Worm (Caenorhabditis elegans): ENCODE results near the gene fipp-1.
"Not testable (repeated sequence)": the region's sequence is repeated elsewhere in the genome, so short reads cannot be mapped to it uniquely, and the experiment has no call there.

fipp-1 gene

ce11 chrV:4325415-4325814, 46.2 kb upstream of the fipp-1 start, which contains the start of gene nhr-125:
nhr-125 (minus strand) TSS chrV:4325515.
- TF ChIP-seq efl-3 (GFP tag; optimal IDR thresholded peaks at IDR 0.05) (no peak), C34B4.2 (tag; optimal IDR thresholded peaks at IDR 0.05) (no peak), mdl-1 (tag; optimal IDR thresholded peaks at IDR 0.05) (no peak)

- TF ChIP-seq nhr-19 (GFP tag; conservative IDR thresholded peaks at IDR 0.05) (peak; percentile 18; the same call in 1 of the 2 replicates), lir-3 (tag; optimal IDR thresholded peaks at IDR 0.05; ENCODE audit: poor library complexity) (no peak), mep-1 (tag; optimal IDR thresholded peaks at IDR 0.05) (no peak), nhr-71 (tag; optimal IDR thresholded peaks at IDR 0.05) (peak; percentile 53), ztf-11 (tag; optimal IDR thresholded peaks at IDR 0.05) (no peak), rnt-1 (tag; optimal IDR thresholded peaks at IDR 0.05) (peak; percentile 58), nhr-20 (tag; optimal IDR thresholded peaks at IDR 0.05) (peak; percentile 44), lin-14 (GFP tag; optimal IDR thresholded peaks at IDR 0.05) (peak; percentile 34), nhr-11 (tag; optimal IDR thresholded peaks at IDR 0.05) (peak; percentile 13), ceh-82 (tag; optimal IDR thresholded peaks at IDR 0.05) (no peak), vab-15 (tag; optimal IDR thresholded peaks at IDR 0.05) (no peak)
Observed at ce11 chrV:4326841-4327240, 44.8 kb upstream of the fipp-1 start, which contains the start of gene D2063.1. D2063.1 (plus strand) TSS chrV:4327121.

- TF ChIP-seq unc-62 (GFP tag; optimal IDR thresholded peaks at IDR 0.05) (no peak), nhr-84 (tag; optimal IDR thresholded peaks at IDR 0.05) (no peak), nhr-28 (tag; optimal IDR thresholded peaks at IDR 0.05) (no peak), ceh-82 (tag; optimal IDR thresholded peaks at IDR 0.05) (no peak), hlh-17 (GFP tag; optimal IDR thresholded peaks at IDR 0.05; ENCODE audit: borderline replicate concordance) (no peak), lir-3 (tag; optimal IDR thresholded peaks at IDR 0.05; ENCODE audit: poor library complexity) (no peak), egl-13 (tag; optimal IDR thresholded peaks at IDR 0.05) (no peak), lin-14 (GFP tag; optimal IDR thresholded peaks at IDR 0.05) (no peak), mab-9 (GFP tag; IDR thresholded peaks at IDR 0.05) (no peak)
Observed at ce11 chrV:4330820-4331219, 40.8 kb upstream of the fipp-1 start.

- TF ChIP-seq nhr-85 (tag) = peak; percentile 2
- TF ChIP-seq nhr-76 (tag; optimal IDR thresholded peaks at IDR 0.05) = no peak
Observed at ce11 chrV:4332450-4332849, 39.2 kb upstream of the fipp-1 start, which contains the start of gene oac-12. oac-12 (minus strand) TSS chrV:4332550.

ce11 chrV:4336462-4336861, 35.1 kb upstream of the fipp-1 start, which contains the start of gene irld-1:
irld-1 (plus strand) TSS chrV:4336762.
- not testable (repeated sequence) for TF ChIP-seq egl-13, ztf-4, aly-2 (tag; optimal IDR thresholded peaks at IDR 0.05)

- no peak for TF ChIP-seq unc-130 (tag; optimal IDR thresholded peaks at IDR 0.05)
- TF ChIP-seq lin-15B (tag; optimal IDR thresholded peaks at IDR 0.05) = no peak
- no peak for TF ChIP-seq lir-3 (tag; optimal IDR thresholded peaks at IDR 0.05; ENCODE audit: poor library complexity)
- TF ChIP-seq dpl-1 (GFP tag; optimal IDR thresholded peaks at IDR 0.05) = peak; percentile 35 to 80 (median 53)
- no peak for TF ChIP-seq hlh-17 (GFP tag; optimal IDR thresholded peaks at IDR 0.05; ENCODE audit: borderline replicate concordance)
- peak; percentile 60 to 68 for TF ChIP-seq lin-35 (GFP tag; optimal IDR thresholded peaks at IDR 0.05)
- TF ChIP-seq aly-2 (tag; optimal IDR thresholded peaks at IDR 0.05) = no peak
- no peak for TF ChIP-seq fkh-10 (GFP tag; optimal IDR thresholded peaks at IDR 0.05)
- no peak for TF ChIP-seq rnt-1 (tag; optimal IDR thresholded peaks at IDR 0.05)
- TF ChIP-seq ets-5 (GFP tag; IDR thresholded peaks at IDR 0.05) = no peak
- no peak for TF ChIP-seq hpl-2 (GFP tag; optimal IDR thresholded peaks at IDR 0.05)
- TF ChIP-seq tbx-2 (tag; optimal IDR thresholded peaks at IDR 0.05) = no peak
- no peak for TF ChIP-seq ceh-90 (tag; optimal IDR thresholded peaks at IDR 0.05)
- no peak for TF ChIP-seq nhr-84 (tag; optimal IDR thresholded peaks at IDR 0.05)
- peak; percentile 12 for TF ChIP-seq nhr-47 (tag; optimal IDR thresholded peaks at IDR 0.05)
- TF ChIP-seq mep-1 (tag; optimal IDR thresholded peaks at IDR 0.05) = no peak
- no peak for TF ChIP-seq zag-1 (tag; optimal IDR thresholded peaks at IDR 0.05)
- peak; percentile 81 to 86 for TF ChIP-seq efl-1 (optimal IDR thresholded peaks at IDR 0.05)
- TF ChIP-seq efl-1 (GFP tag; optimal IDR thresholded peaks at IDR 0.05 in 1 of 2) = peak; percentile 85 to 98
- no peak for TF ChIP-seq F16B12.6 (tag; optimal IDR thresholded peaks at IDR 0.05)
- TF ChIP-seq nhr-71 (tag; optimal IDR thresholded peaks at IDR 0.05) = peak; percentile 3
- no peak for TF ChIP-seq unc-86 (tag; optimal IDR thresholded peaks at IDR 0.05)
- TF ChIP-seq pax-3 (tag; optimal IDR thresholded peaks at IDR 0.05) = no peak
- no peak for TF ChIP-seq tlp-1 (tag; optimal IDR thresholded peaks at IDR 0.05)
- no peak for TF ChIP-seq jun-1 (tag; optimal IDR thresholded peaks at IDR 0.05)
- TF ChIP-seq lin-14 (GFP tag; optimal IDR thresholded peaks at IDR 0.05) = no peak
Observed at ce11 chrV:4339479-4339878, 32.1 kb upstream of the fipp-1 start.
